Fruit fly (Drosophila melanogaster) whole organism, embryonic: Measurements from ENCODE around the gene SMSr.

Experiments used
- B-H1 ChIP-seq: fragments of 200-800 bp; sonication (Bioruptor generic); IDR thresholded peaks from 3 replicates; pipeline ENCODE4 v1.3.6; 2022; ENCODE audit warnings: missing biosample characterization, missing genetic modification characterization
- CG10147 ChIP-seq: fragments of 200-800 bp; sonication (Bioruptor generic); optimal IDR thresholded peaks from 2 replicates; lab custom pipeline; 2019; ENCODE audit warnings: missing biosample characterization, mild to moderate bottlenecking, missing genetic modification characterization, moderate library complexity
- CG11093 ChIP-seq: fragments of 200-800 bp; sonication (Bioruptor generic); IDR thresholded peaks from 3 replicates; pipeline ENCODE4 v1.3.6; 2022; ENCODE audit warnings: missing biosample characterization, missing genetic modification characterization
- CG11504 ChIP-seq: fragments of 200-800 bp; sonication (Bioruptor generic); optimal IDR thresholded peaks from 3 replicates; lab custom pipeline; 2019; ENCODE audit warnings: missing biosample characterization, mild to moderate bottlenecking, missing genetic modification characterization, moderate library complexity
- CG12219 ChIP-seq: fragments of 200-800 bp; sonication (Bioruptor generic); optimal IDR thresholded peaks from 3 replicates; lab custom pipeline; 2018; ENCODE audit warnings: missing biosample characterization, mild to moderate bottlenecking, missing genetic modification characterization
- CG16863 ChIP-seq: fragments of 200-800 bp; sonication (Bioruptor generic); optimal IDR thresholded peaks from 3 replicates; lab custom pipeline; 2016; ENCODE audit warnings: missing biosample characterization, missing genetic modification characterization
- CG17186 ChIP-seq: fragments of 200-800 bp; sonication (Bioruptor generic); optimal IDR thresholded peaks from 3 replicates; lab custom pipeline; 2017; ENCODE audit warnings: missing biosample characterization, missing genetic modification reagents, missing genetic modification characterization
- CG17385 ChIP-seq: fragments of 200-800 bp; sonication (Bioruptor generic); optimal IDR thresholded peaks from 3 replicates; lab custom pipeline; 2018; ENCODE audit warnings: missing biosample characterization, mild to moderate bottlenecking, missing genetic modification characterization
- CG2202 ChIP-seq: fragments of 200-800 bp; sonication (Bioruptor generic); optimal IDR thresholded peaks from 2 replicates; lab custom pipeline; 2018; ENCODE audit warnings: missing biosample characterization, mild to moderate bottlenecking, missing genetic modification characterization
- CG32767 ChIP-seq: fragments of 200-800 bp; sonication (Bioruptor generic); IDR thresholded peaks from 2 replicates; pipeline ENCODE4 v1.3.6; 2022; ENCODE audit warnings: missing biosample characterization, missing genetic modification characterization
- CG3995 ChIP-seq: fragments of 200-800 bp; sonication (Bioruptor generic); optimal IDR thresholded peaks from 3 replicates; lab custom pipeline; 2016; ENCODE audit warnings: missing biosample characterization, missing genetic modification characterization
- CG4282 ChIP-seq: fragments of 200-800 bp; sonication (Bioruptor generic); optimal IDR thresholded peaks from 2 replicates; lab custom pipeline; 2016; ENCODE audit warnings: missing biosample characterization, missing genetic modification characterization
- CG6654 ChIP-seq: fragments of 200-800 bp; sonication (Bioruptor generic); optimal IDR thresholded peaks from 2 replicates; lab custom pipeline; 2017; ENCODE audit warnings: missing biosample characterization, mild to moderate bottlenecking, missing genetic modification characterization
- CG7987 ChIP-seq: fragments of 200-800 bp; sonication (Bioruptor generic); optimal IDR thresholded peaks from 2 replicates; lab custom pipeline; 2018; ENCODE audit warnings: missing biosample characterization, mild to moderate bottlenecking, missing genetic modification characterization, moderate library complexity
- CG8924 ChIP-seq: fragments of 200-800 bp; optimal IDR thresholded peaks from 3 replicates; lab custom pipeline; 2019; ENCODE audit warnings: missing biosample characterization, mild to moderate bottlenecking, missing genetic modification characterization, moderate library complexity
- CG9817 ChIP-seq: fragments of 200-800 bp; sonication (Bioruptor generic); optimal IDR thresholded peaks from 2 replicates; lab custom pipeline; 2018; ENCODE audit warnings: missing biosample characterization, mild to moderate bottlenecking, missing genetic modification characterization, moderate library complexity
- Camta ChIP-seq: fragments of 200-800 bp; sonication (Bioruptor generic); optimal IDR thresholded peaks from 2 replicates; lab custom pipeline; 2016; ENCODE audit warnings: missing biosample characterization, missing genetic modification characterization
- CkIIα-i1 ChIP-seq: fragments of 200-800 bp; sonication (Bioruptor generic); IDR thresholded peaks from 2 replicates; pipeline ENCODE4 v1.3.6; 2022; ENCODE audit warnings: missing biosample characterization, missing genetic modification characterization
- Dbx ChIP-seq: fragments of 200-800 bp; sonication (Bioruptor generic); IDR thresholded peaks from 3 replicates; pipeline ENCODE4 v1.3.6; 2022; ENCODE audit warnings: missing biosample characterization, missing genetic modification characterization
- Doc3 ChIP-seq: fragments of 200-800 bp; sonication (Bioruptor generic); IDR thresholded peaks from 3 replicates; pipeline ENCODE4 v1.3.6; 2022; ENCODE audit warnings: missing biosample characterization, missing genetic modification characterization; ENCODE audit not compliant: partially characterized antibody
- Fer2 ChIP-seq: fragments of 200-800 bp; sonication (Bioruptor generic); optimal IDR thresholded peaks from 2 replicates; lab custom pipeline; 2018; ENCODE audit warnings: missing biosample characterization, mild to moderate bottlenecking, missing genetic modification characterization, moderate library complexity
- Max ChIP-seq: fragments of 200-800 bp; sonication (Bioruptor generic); optimal IDR thresholded peaks from 2 replicates; lab custom pipeline; 2016; ENCODE audit warnings: missing biosample characterization, mild to moderate bottlenecking, missing genetic modification characterization
- NC2β ChIP-seq: fragments of 200-800 bp; sonication (Bioruptor generic); optimal IDR thresholded peaks from 2 replicates; lab custom pipeline; 2016; ENCODE audit warnings: missing biosample characterization, missing genetic modification characterization
- Neu2 ChIP-seq: fragments of 200-800 bp; sonication (Bioruptor generic); optimal IDR thresholded peaks from 3 replicates; lab custom pipeline; 2016; ENCODE audit warnings: missing biosample characterization, missing genetic modification characterization, borderline replicate concordance
- Nf-YA ChIP-seq: fragments of 200-800 bp; sonication (Bioruptor generic); IDR thresholded peaks from 2 replicates; pipeline ENCODE4 v1.3.6; 2022; ENCODE audit warnings: missing biosample characterization, missing genetic modification characterization
- Nf-YC ChIP-seq: fragments of 200-800 bp; optimal IDR thresholded peaks from 3 replicates; lab custom pipeline; 2019; ENCODE audit warnings: missing biosample characterization, mild to moderate bottlenecking, missing genetic modification characterization, moderate library complexity
- Sry-β ChIP-seq: fragments of 200-800 bp; sonication (Bioruptor generic); optimal IDR thresholded peaks from 2 replicates; lab custom pipeline; 2018; ENCODE audit warnings: missing biosample characterization, mild to moderate bottlenecking, missing genetic modification characterization, moderate library complexity
- Sry-δ ChIP-seq: fragments of 200-800 bp; sonication (Bioruptor generic); optimal IDR thresholded peaks from 2 replicates; lab custom pipeline; 2016; ENCODE audit warnings: missing biosample characterization, missing genetic modification characterization
- Usf ChIP-seq: fragments of 200-800 bp; sonication (Bioruptor generic); optimal IDR thresholded peaks from 2 replicates; lab custom pipeline; 2017; ENCODE audit warnings: missing genotype, missing biosample characterization, missing genetic modification characterization
- Xbp1 ChIP-seq: fragments of 200-800 bp; sonication (Bioruptor generic); optimal IDR thresholded peaks from 3 replicates; lab custom pipeline; 2016; ENCODE audit warnings: missing biosample characterization, mild to moderate bottlenecking, missing genetic modification characterization
- YL-1 ChIP-seq: fragments of 200-800 bp; sonication (Bioruptor generic); optimal IDR thresholded peaks from 3 replicates; lab custom pipeline; 2017; ENCODE audit warnings: missing biosample characterization, mild to moderate bottlenecking, missing genetic modification characterization
- ato ChIP-seq: fragments of 200-800 bp; sonication (Bioruptor generic); IDR thresholded peaks from 2 replicates; pipeline ENCODE4 v1.3.6; 2022; ENCODE audit warnings: missing biosample characterization, missing genetic modification characterization; ENCODE audit not compliant: partially characterized antibody
- bab2 ChIP-seq: fragments of 200-800 bp; sonication (Bioruptor generic); optimal IDR thresholded peaks from 2 replicates; lab custom pipeline; 2016; ENCODE audit warnings: missing biosample characterization, missing genetic modification characterization
- btn ChIP-seq: fragments of 200-800 bp; sonication (Bioruptor generic); optimal IDR thresholded peaks from 2 replicates; lab custom pipeline; 2016; ENCODE audit warnings: missing biosample characterization, missing genetic modification characterization
- chif ChIP-seq, 2 experiments: fragments of 200-800 bp; sonication (Bioruptor generic); optimal IDR thresholded peaks; 3 replicates each; lab custom pipeline; 2016; ENCODE audit warnings: missing biosample characterization in 2 of 2, missing genetic modification characterization in 2 of 2
- en ChIP-seq: fragments of 200-800 bp; sonication (Bioruptor generic); optimal IDR thresholded peaks from 2 replicates; lab custom pipeline; 2016; ENCODE audit warnings: missing biosample characterization, missing genetic modification characterization
- gem ChIP-seq: fragments of 200-800 bp; sonication (Bioruptor generic); optimal IDR thresholded peaks from 2 replicates; lab custom pipeline; 2019; ENCODE audit warnings: missing biosample characterization, mild to moderate bottlenecking, missing genetic modification characterization, moderate library complexity
- insv ChIP-seq, 2 experiments: fragments of 200-800 bp; sonication (Bioruptor generic); optimal IDR thresholded peaks; 3 replicates each; lab custom pipeline; 2016 to 2018; ENCODE audit warnings: missing biosample characterization in 2 of 2, missing genetic modification characterization in 2 of 2
- odd ChIP-seq: fragments of 200-800 bp; sonication (Bioruptor generic); optimal IDR thresholded peaks from 2 replicates; lab custom pipeline; 2017; ENCODE audit warnings: missing biosample characterization, mild to moderate bottlenecking, missing genetic modification characterization
- pho ChIP-seq: fragments of 200-800 bp; sonication (Bioruptor generic); optimal IDR thresholded peaks from 2 replicates; lab custom pipeline; 2016; ENCODE audit warnings: missing biosample characterization, missing genetic modification characterization
- prd ChIP-seq, 3 experiments: fragments of >200 bp in 2 of 3; fragments of 200-800 bp in 1 of 3; sonication (Bioruptor generic) in 1 of 3; optimal IDR thresholded peaks in 2 of 3; IDR thresholded peaks in 1 of 3; 2 replicates in 2 of 3; 3 replicates in 1 of 3; pipeline versions ENCODE4 v1.3.6 to Lab custom; 2017 to 2022; ENCODE audit warnings: missing biosample characterization in 1 of 3, missing genetic modification characterization in 1 of 3
- ranshi ChIP-seq: fragments of 200-800 bp; sonication (Bioruptor generic); IDR thresholded peaks from 2 replicates; pipeline ENCODE4 v1.3.6; 2022; ENCODE audit warnings: missing biosample characterization, missing genetic modification characterization
- repo ChIP-seq: fragments of 200-800 bp; sonication (Bioruptor generic); optimal IDR thresholded peaks from 2 replicates; lab custom pipeline; 2016; ENCODE audit warnings: missing biosample characterization, missing genetic modification characterization
- run ChIP-seq: fragments of 200-800 bp; sonication (Bioruptor generic); optimal IDR thresholded peaks from 3 replicates; lab custom pipeline; 2018; ENCODE audit warnings: missing biosample characterization, mild to moderate bottlenecking, missing genetic modification characterization
- sens-2 ChIP-seq: fragments of 200-800 bp; sonication (Bioruptor generic); IDR thresholded peaks from 2 replicates; pipeline ENCODE4 v1.3.6; 2022; ENCODE audit warnings: missing biosample characterization, missing genetic modification characterization
- sim ChIP-seq: fragments of 200-800 bp; sonication (Bioruptor generic); IDR thresholded peaks from 2 replicates; pipeline ENCODE4 v1.3.6; 2022; ENCODE audit warnings: missing biosample characterization, missing genetic modification characterization
- tll ChIP-seq, 2 experiments: fragments of 200-800 bp in 1 of 2; fragments of >200 bp in 1 of 2; sonication (Bioruptor generic) in 1 of 2; optimal IDR thresholded peaks; 2 replicates each; lab custom pipeline; 2017 to 2019; ENCODE audit warnings: missing biosample characterization in 2 of 2, missing genetic modification characterization in 2 of 2, mild to moderate bottlenecking in 1 of 2, moderate library complexity in 1 of 2
- zen2 ChIP-seq: fragments of 200-800 bp; sonication (Bioruptor generic); IDR thresholded peaks from 3 replicates; pipeline ENCODE4 v1.3.6; 2022; ENCODE audit warnings: missing biosample characterization, missing genetic modification characterization; ENCODE audit not compliant: partially characterized antibody

The SMSr gene

dm6 chr3L:7381359-7381976 is at the start of gene SMSr, which contains the start of gene smid (continued):
- TF ChIP-seq Usf (GFP tag; lab: Kevin White, UChicago) = peak; percentile 39
- peak; percentile 53 for TF ChIP-seq NC2β (GFP tag; lab: Kevin White, UChicago)
- TF ChIP-seq gem = peak; percentile 82
- no peak; the same call in 2 of the 3 replicates for TF ChIP-seq B-H1 (GFP tag; lab: Robert Waterston, UW)
- no peak for TF ChIP-seq CkIIα-i1 (GFP tag; lab: Robert Waterston, UW)
- peak; percentile 18; the same call in 1 of the 2 replicates for TF ChIP-seq CG32767 (GFP tag; lab: Robert Waterston, UW)
- peak; percentile 69 for TF ChIP-seq Camta (GFP tag; lab: Kevin White, UChicago)
- TF ChIP-seq CG6654 (GFP tag; lab: Kevin White, UChicago) = no peak
- peak in 1 of 2 experiments; percentile 44 for TF ChIP-seq insv (GFP tag; optimal IDR thresholded peaks at IDR 0.05; lab: Kevin White, UChicago)
- TF ChIP-seq tll (GFP tag; optimal IDR thresholded peaks at IDR 0.05; lab: Kevin White, UChicago) = peak; percentile 80 to 96
- peak; percentile 26 for TF ChIP-seq CG7987 (GFP tag; lab: Kevin White, UChicago)
- TF ChIP-seq ato (GFP tag; lab: Robert Waterston, UW) = peak; percentile 65
- peak; percentile 16 for TF ChIP-seq CG12219
- peak; percentile 61 for TF ChIP-seq pho
- no peak for TF ChIP-seq Fer2 (tag; lab: Kevin White, UChicago)
- TF ChIP-seq ranshi (GFP tag; lab: Robert Waterston, UW) = 0 out of 2 replicates have a peak, but pooled peaks have one; percentile 32
- TF ChIP-seq sens-2 (GFP tag; lab: Robert Waterston, UW) = 0 out of 2 replicates have a peak, but pooled peaks have one; percentile 22
- peak; percentile 76 for TF ChIP-seq CG3995 (GFP tag; lab: Kevin White, UChicago)
- TF ChIP-seq btn (GFP tag; lab: Kevin White, UChicago) = no peak
- peak; percentile 53; the same call in 2 of the 3 replicates for TF ChIP-seq zen2 (GFP tag; lab: Robert Waterston, UW)
- TF ChIP-seq chif (GFP tag; optimal IDR thresholded peaks at IDR 0.05; lab: Kevin White, UChicago) = peak; percentile 4 to 63
- no peak for TF ChIP-seq CG17385 (GFP tag; lab: Kevin White, UChicago)
- TF ChIP-seq Neu2 (GFP tag; lab: Kevin White, UChicago) = no peak
- peak; percentile 74 for TF ChIP-seq Max
- TF ChIP-seq CG2202 (tag; lab: Kevin White, UChicago) = no peak
- 0 out of 3 replicates have a peak, but pooled peaks have one; percentile 25 for TF ChIP-seq CG11093 (GFP tag; lab: Robert Waterston, UW)
- TF ChIP-seq bab2 (GFP tag; lab: Kevin White, UChicago) = peak; percentile 42
- TF ChIP-seq Xbp1 (GFP tag; lab: Kevin White, UChicago) = peak; percentile 72
- TF ChIP-seq sim = no peak
- TF ChIP-seq CG4282 (GFP tag; lab: Kevin White, UChicago) = no peak
- 0 out of 3 replicates have a peak, but pooled peaks have one; percentile 58 for TF ChIP-seq Dbx (GFP tag; lab: Robert Waterston, UW)
- 0 out of 2 replicates have a peak, but pooled peaks have one; percentile 27 for TF ChIP-seq Nf-YA (GFP tag; lab: Robert Waterston, UW)
- peak; percentile 68 for TF ChIP-seq CG8924 (tag; lab: Kevin White, UChicago)
- peak; percentile 21 for TF ChIP-seq CG16863
- no peak for TF ChIP-seq prd (optimal IDR thresholded peaks at IDR 0.05; lab: Kevin White, UChicago)
- TF ChIP-seq prd (GFP tag; IDR thresholded peaks at IDR 0.05; lab: Robert Waterston, UW) = peak; percentile 63; the same call in 2 of the 3 replicates
- TF ChIP-seq Doc3 (GFP tag; lab: Robert Waterston, UW) = peak; percentile 85
- peak; percentile 25 for TF ChIP-seq Sry-β (GFP tag; lab: Kevin White, UChicago)
- TF ChIP-seq repo = no peak
- no peak for TF ChIP-seq run
- TF ChIP-seq Nf-YC (tag; lab: Kevin White, UChicago) = no peak
- TF ChIP-seq CG11504 (tag; lab: Kevin White, UChicago) = peak; percentile 73
- TF ChIP-seq Sry-δ (GFP tag; lab: Kevin White, UChicago) = peak; percentile 77
- peak; percentile 9 for TF ChIP-seq CG17186 (GFP tag; lab: Kevin White, UChicago)
- TF ChIP-seq YL-1 (GFP tag; lab: Kevin White, UChicago) = peak; percentile 78
- TF ChIP-seq en (GFP tag; lab: Kevin White, UChicago) = no peak
- peak; percentile 44 for TF ChIP-seq CG10147 (GFP tag; lab: Kevin White, UChicago)
- no peak for TF ChIP-seq odd (GFP tag; lab: Kevin White, UChicago)
- peak; percentile 67 for TF ChIP-seq CG9817 (tag; lab: Kevin White, UChicago)
